Fruit fly (Drosophila melanogaster) whole organism: Measurements from ENCODE around the gene Gga.

ENCODE experiments used
- CG8478 ChIP-seq: fragments of >200 bp; optimal IDR thresholded peaks from 2 replicates; lab custom pipeline; 2018; ENCODE audit warnings: inconsistent platforms
- Dll ChIP-seq: fragments of >200 bp; optimal IDR thresholded peaks from 2 replicates; lab custom pipeline; 2017
- EcR ChIP-seq, 2 experiments: fragments of >200 bp; optimal IDR thresholded peaks; 2 replicates each; lab custom pipeline; 2017; ENCODE audit warnings: missing biosample characterization in 2 of 2, missing genetic modification characterization in 2 of 2, missing genetic modification reagents in 2 of 2
- pan ChIP-seq: fragments of >200 bp; optimal IDR thresholded peaks from 2 replicates; lab custom pipeline; 2017
- psq ChIP-seq: fragments of >200 bp; optimal IDR thresholded peaks from 2 replicates; lab custom pipeline; 2017
- usp ChIP-seq: fragments of >200 bp; optimal IDR thresholded peaks from 2 replicates; lab custom pipeline; 2017; ENCODE audit warnings: missing biosample characterization, missing genetic modification characterization, mixed read lengths

Gga gene

dm6 chrX:9636835-9637234, 36.0 kb downstream of the Gga start:
- TF ChIP-seq CG8478 (lab: Kevin White, UChicago) (no peak), psq (lab: Kevin White, UChicago) (no peak), pan (lab: Kevin White, UChicago) (no peak), usp (GFP tag; lab: Kevin White, UChicago) (no peak), EcR (GFP tag; optimal IDR thresholded peaks at IDR 0.05; lab: Kevin White, UChicago) (no peak), Dll (lab: Kevin White, UChicago) (no peak)

dm6 chrX:9638927-9639420, 38.1 kb downstream of the Gga start:
- no peak for TF ChIP-seq psq (lab: Kevin White, UChicago)
- TF ChIP-seq CG8478 (lab: Kevin White, UChicago): no peak
- no peak for TF ChIP-seq pan (lab: Kevin White, UChicago)
- no peak for TF ChIP-seq Dll (lab: Kevin White, UChicago)
- no peak for TF ChIP-seq EcR (GFP tag; optimal IDR thresholded peaks at IDR 0.05; lab: Kevin White, UChicago)
- no peak for TF ChIP-seq usp (GFP tag; lab: Kevin White, UChicago)

- TF ChIP-seq psq (lab: Kevin White, UChicago) (no peak), pan (lab: Kevin White, UChicago) (no peak), CG8478 (lab: Kevin White, UChicago) (no peak), Dll (lab: Kevin White, UChicago) (no peak), usp (GFP tag; lab: Kevin White, UChicago) (no peak), EcR (GFP tag; optimal IDR thresholded peaks at IDR 0.05; lab: Kevin White, UChicago) (no peak)
Observed at dm6 chrX:9640690-9641149, 39.9 kb downstream of the Gga start.

DNA sequence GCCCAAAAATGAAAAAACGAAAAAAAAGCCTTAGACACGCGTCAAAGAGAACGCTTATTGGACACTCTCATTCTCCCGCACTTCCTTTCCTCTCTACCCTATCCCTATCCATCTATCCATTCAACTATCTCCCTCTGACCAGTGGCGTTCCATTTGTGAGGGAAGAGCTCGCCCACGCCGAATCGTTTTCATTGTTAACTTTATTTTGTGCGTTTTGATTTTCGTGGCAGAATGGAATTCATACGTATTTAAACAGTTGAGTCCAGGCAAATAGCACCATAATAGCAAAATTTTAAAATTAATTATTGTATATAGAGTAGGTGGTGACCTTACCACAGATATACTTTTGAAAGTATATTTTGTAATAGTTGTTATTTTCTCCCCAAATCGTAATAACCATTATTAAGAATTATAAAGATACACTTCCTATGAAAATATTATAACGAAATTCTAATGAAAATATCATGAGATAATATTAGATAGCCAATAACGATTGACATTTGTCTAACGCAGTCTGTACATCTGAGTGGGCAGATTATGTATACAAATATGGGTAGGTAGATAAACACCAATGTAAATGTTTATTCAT, 40.4 kb downstream of the Gga start:
- TF ChIP-seq psq (lab: Kevin White, UChicago) (no peak), Dll (lab: Kevin White, UChicago) (no peak), CG8478 (lab: Kevin White, UChicago) (no peak), usp (GFP tag; lab: Kevin White, UChicago) (no peak), EcR (GFP tag; optimal IDR thresholded peaks at IDR 0.05; lab: Kevin White, UChicago) (no peak), pan (lab: Kevin White, UChicago) (no peak)

DNA sequence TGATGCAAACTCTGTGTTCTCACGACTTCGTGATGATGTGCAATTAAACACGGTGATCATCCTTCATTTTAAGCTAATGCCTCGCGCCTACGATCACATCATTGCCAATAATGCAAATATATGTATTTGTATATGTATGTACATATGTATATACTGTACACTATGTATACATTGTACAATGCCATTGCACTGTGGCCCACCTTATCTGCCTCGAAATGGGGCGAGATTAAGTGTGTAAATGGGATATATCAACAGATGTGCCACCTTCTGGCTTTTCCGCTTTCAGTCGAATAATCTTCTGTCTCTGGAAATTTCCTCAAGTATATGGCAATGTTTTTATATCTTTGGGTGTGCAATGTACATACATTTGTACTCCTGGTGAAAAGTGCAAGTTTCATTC, 44.0 kb downstream of the Gga start:
- TF ChIP-seq usp (GFP tag; lab: Kevin White, UChicago) (no peak), CG8478 (lab: Kevin White, UChicago) (no peak), pan (lab: Kevin White, UChicago) (no peak), Dll (lab: Kevin White, UChicago) (no peak)

DNA sequence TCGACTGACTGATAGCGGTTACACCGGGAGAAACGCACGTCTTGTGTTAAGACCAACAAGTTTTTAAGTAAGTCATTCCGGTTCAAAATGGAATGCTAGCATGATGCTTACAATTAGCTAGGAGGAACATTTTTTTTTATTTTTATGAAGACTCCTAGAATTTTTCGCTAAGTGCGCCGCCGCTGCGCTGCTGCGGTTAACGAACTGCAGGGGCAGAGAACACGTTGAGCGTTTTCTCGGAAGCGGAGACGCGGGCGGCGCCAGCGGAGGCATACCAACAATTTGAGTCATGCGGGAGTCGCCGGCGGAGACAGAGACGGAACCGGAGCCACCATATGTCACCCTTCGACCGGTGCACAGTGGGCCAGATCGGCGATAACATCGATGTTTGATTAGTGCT, 45.2 kb downstream of the Gga start:
- TF ChIP-seq EcR (GFP tag; optimal IDR thresholded peaks at IDR 0.05; lab: Kevin White, UChicago) (peak; percentile 97 to 98), usp (GFP tag; lab: Kevin White, UChicago) (no peak), CG8478 (lab: Kevin White, UChicago) (no peak), Dll (lab: Kevin White, UChicago) (no peak)

- TF ChIP-seq Dll (lab: Kevin White, UChicago) (no peak), psq (lab: Kevin White, UChicago) (no peak), pan (lab: Kevin White, UChicago) (no peak), EcR (GFP tag; optimal IDR thresholded peaks at IDR 0.05; lab: Kevin White, UChicago) (no peak), usp (GFP tag; lab: Kevin White, UChicago) (no peak), CG8478 (lab: Kevin White, UChicago) (no peak)
Observed at dm6 chrX:9647067-9647466, 46.2 kb downstream of the Gga start.

DNA sequence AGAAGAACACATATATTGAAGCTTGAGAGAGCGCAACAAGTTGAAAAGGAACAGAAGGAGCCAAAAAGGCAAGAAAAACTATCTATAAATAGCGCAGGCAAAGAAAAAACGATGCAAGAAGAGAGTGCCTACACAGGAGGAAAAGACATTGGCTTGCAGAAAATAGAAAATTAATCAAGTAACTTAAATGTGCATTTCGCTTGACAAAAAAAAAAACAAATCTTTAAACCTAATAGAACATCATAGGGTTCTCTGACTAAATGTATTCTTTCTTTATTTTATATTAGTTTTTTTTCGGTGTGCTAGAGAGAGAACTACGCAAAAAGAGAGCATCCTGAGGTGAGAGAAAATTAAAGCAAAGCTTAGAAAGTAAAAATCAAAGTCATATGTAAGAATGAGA, 49.2 kb downstream of the Gga start:
- TF ChIP-seq psq (lab: Kevin White, UChicago) (no peak), usp (GFP tag; lab: Kevin White, UChicago) (no peak), CG8478 (lab: Kevin White, UChicago) (no peak), EcR (GFP tag; optimal IDR thresholded peaks at IDR 0.05; lab: Kevin White, UChicago) (no peak), Dll (lab: Kevin White, UChicago) (no peak), pan (lab: Kevin White, UChicago) (no peak)

DNA sequence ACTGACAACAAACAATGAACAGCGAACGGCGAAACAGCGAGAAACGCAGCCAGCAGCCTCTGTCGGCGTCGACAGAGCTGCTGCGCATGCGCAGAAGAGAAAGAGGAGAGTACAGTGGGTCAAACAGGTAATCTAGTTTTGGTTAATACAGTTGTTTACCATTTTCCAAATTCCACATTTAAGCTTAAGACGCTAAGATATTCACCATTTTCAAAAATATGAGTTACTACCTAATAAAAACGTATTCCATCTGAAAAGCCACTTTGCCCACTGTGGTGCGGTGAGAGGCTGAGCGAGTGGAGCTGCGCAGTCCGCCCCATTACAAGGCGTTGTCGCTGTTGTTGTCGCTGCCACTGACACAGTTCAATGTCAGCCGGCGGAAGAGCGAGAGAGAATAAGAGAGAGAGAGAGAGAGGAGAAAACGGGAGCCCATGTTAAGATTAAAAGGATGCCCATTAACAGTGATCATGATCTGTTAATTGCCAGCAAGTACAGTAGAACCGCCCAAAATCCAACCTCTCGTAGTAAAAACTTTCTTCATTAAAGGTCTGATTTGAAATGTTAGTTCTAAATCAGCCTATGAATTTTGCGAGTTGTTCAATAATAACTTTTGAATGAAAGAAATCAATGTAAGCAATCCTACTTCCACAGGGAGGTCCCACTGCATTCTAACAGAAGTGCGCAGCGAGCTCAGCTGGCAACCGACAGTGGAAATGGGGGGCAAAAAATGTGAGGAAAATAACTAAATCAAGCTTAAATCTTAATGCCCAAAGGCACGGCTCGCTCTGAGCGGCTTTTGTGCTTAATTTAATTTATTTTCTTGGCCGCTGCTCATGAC, 50.1 kb downstream of the Gga start:
- TF ChIP-seq psq (lab: Kevin White, UChicago) (no peak), EcR (GFP tag; optimal IDR thresholded peaks at IDR 0.05; lab: Kevin White, UChicago) (peak in 1 of 2 experiments; percentile 56), pan (lab: Kevin White, UChicago) (no peak), usp (GFP tag; lab: Kevin White, UChicago) (no peak), Dll (lab: Kevin White, UChicago) (no peak)

dm6 chrX:9652006-9652405, 51.2 kb downstream of the Gga start:
- TF ChIP-seq usp (GFP tag; lab: Kevin White, UChicago): no peak
- no peak for TF ChIP-seq CG8478 (lab: Kevin White, UChicago)
- no peak for TF ChIP-seq Dll (lab: Kevin White, UChicago)
- no peak for TF ChIP-seq pan (lab: Kevin White, UChicago)
- TF ChIP-seq EcR (GFP tag; optimal IDR thresholded peaks at IDR 0.05; lab: Kevin White, UChicago): no peak
- TF ChIP-seq psq (lab: Kevin White, UChicago): no peak

DNA sequence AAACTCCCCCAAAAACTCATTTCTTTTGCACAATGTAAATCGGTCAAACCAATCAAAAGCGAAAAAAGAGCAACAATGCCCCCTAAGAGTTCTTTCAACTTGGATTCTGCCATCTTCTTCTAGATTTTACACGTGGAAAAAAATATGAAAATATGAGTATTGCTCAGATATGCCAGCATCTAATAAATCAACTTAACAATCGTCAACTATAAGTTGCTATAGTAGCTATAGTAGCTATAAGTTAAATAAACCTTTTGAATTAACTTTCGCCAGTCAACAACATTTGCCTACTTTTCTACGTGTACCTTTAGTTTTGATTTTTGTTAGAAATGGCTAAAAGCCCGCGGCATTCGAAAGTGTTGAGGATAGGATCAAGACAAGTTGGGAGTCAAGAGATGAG, 52.4 kb downstream of the Gga start:
- TF ChIP-seq psq (lab: Kevin White, UChicago): no peak
- no peak for TF ChIP-seq EcR (GFP tag; optimal IDR thresholded peaks at IDR 0.05; lab: Kevin White, UChicago)
- TF ChIP-seq pan (lab: Kevin White, UChicago): no peak
- TF ChIP-seq CG8478 (lab: Kevin White, UChicago): no peak
